Fruit fly (Drosophila melanogaster): ENCODE measurements around the gene ArgRS.

The ArgRS gene

DNA sequence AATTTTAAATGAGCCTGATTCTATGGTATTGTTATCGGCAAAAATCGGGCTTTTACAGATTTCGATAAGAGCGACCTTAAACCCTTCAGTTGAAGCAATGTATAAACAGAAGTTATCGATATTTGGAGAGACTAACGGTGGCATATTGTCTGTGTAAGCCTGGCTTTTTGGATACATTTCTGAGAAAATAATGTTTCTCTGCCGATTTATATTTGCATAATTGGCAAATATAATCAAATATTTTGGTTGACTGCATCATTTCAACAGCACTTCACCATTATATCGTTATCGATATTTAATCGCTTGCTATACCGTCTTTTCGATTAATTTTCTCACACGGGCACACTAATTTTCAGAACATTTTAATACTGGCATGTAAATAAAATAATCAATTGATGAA lies 25.9 kb upstream of the ArgRS start, which contains the start of gene CG16952 (continued):
- no peak for TF ChIP-seq onecut (GFP tag; IDR thresholded peaks at IDR 0.05)
- peak; percentile 10 for TF ChIP-seq Hmr (GFP tag; optimal IDR thresholded peaks at IDR 0.05)
- TF ChIP-seq CG17802 (tag; optimal IDR thresholded peaks at IDR 0.05), result peak; percentile 31
- no peak for TF ChIP-seq caup (GFP tag; optimal IDR thresholded peaks at IDR 0.05; ENCODE audit: severe bottlenecking)
- TF ChIP-seq scrt (GFP tag; optimal IDR thresholded peaks at IDR 0.05), result no peak
- TF ChIP-seq bcd (GFP tag; optimal IDR thresholded peaks at IDR 0.05), result no peak
- peak; percentile 4 for TF ChIP-seq CG10147 (GFP tag; optimal IDR thresholded peaks at IDR 0.05)
- no peak for TF ChIP-seq ci (GFP tag; IDR thresholded peaks at IDR 0.05)
- TF ChIP-seq NC2α (GFP tag; optimal IDR thresholded peaks at IDR 0.05), result no peak
- peak; percentile 91 for TF ChIP-seq sna (GFP tag; IDR thresholded peaks at IDR 0.05; ENCODE audit: partially characterized antibody)
- TF ChIP-seq pita (GFP tag; optimal IDR thresholded peaks at IDR 0.05), result no peak
- TF ChIP-seq CG33213 (GFP tag; optimal IDR thresholded peaks at IDR 0.05), result peak; percentile 3
- TF ChIP-seq CG8944 (GFP tag; optimal IDR thresholded peaks at IDR 0.05), result no peak
- peak; percentile 6 for TF ChIP-seq CG12391 (tag; optimal IDR thresholded peaks at IDR 0.05)
- TF ChIP-seq CG12071 (GFP tag; optimal IDR thresholded peaks at IDR 0.05), result no peak
- peak; percentile 47 for TF ChIP-seq CG10267 (tag; optimal IDR thresholded peaks at IDR 0.05)
- TF ChIP-seq CG16813 (GFP tag; IDR thresholded peaks at IDR 0.05; ENCODE audit: partially characterized antibody), result peak; percentile 93
- TF ChIP-seq CG8290 (GFP tag; optimal IDR thresholded peaks at IDR 0.05), result peak; percentile 49
- no peak for TF ChIP-seq CG8290 (tag; optimal IDR thresholded peaks at IDR 0.05)
- TF ChIP-seq CG8765 (GFP tag; IDR thresholded peaks at IDR 0.05), result no peak
- no peak for TF ChIP-seq CG18011 (GFP tag; optimal IDR thresholded peaks at IDR 0.05)
- no peak for TF ChIP-seq CG32532 (GFP tag; IDR thresholded peaks at IDR 0.05)
- TF ChIP-seq fd96Cb (tag; optimal IDR thresholded peaks at IDR 0.05), result no peak
- peak; percentile 2 for TF ChIP-seq sd (tag; optimal IDR thresholded peaks at IDR 0.05)
- TF ChIP-seq crp (GFP tag; optimal IDR thresholded peaks at IDR 0.05), result peak in 1 of 2 experiments; percentile 41
- TF ChIP-seq crc (GFP tag; optimal IDR thresholded peaks at IDR 0.05), result no peak
- TF ChIP-seq CG1024 (GFP tag; IDR thresholded peaks at IDR 0.05), result no peak
- peak; percentile 53 for TF ChIP-seq CoRest (tag; optimal IDR thresholded peaks at IDR 0.05)
- TF ChIP-seq Gug (GFP tag; IDR thresholded peaks at IDR 0.05), result no peak
- no peak for TF ChIP-seq vvl (GFP tag; IDR thresholded peaks at IDR 0.05)
- no peak for TF ChIP-seq Oaz (GFP tag; IDR thresholded peaks at IDR 0.05)
- no peak for TF ChIP-seq CG7271 (tag; optimal IDR thresholded peaks at IDR 0.05)
- TF ChIP-seq CG15601 (tag; optimal IDR thresholded peaks at IDR 0.05), result peak; percentile 16
- no peak for TF ChIP-seq CG6683 (GFP tag; optimal IDR thresholded peaks at IDR 0.05)
- peak; percentile 83 for TF ChIP-seq Sry-δ (GFP tag; optimal IDR thresholded peaks at IDR 0.05)
- no peak for TF ChIP-seq exex (tag; optimal IDR thresholded peaks at IDR 0.05)
- TF ChIP-seq CG14441 (GFP tag; IDR thresholded peaks at IDR 0.05), result no peak
- TF ChIP-seq NC2β (GFP tag; optimal IDR thresholded peaks at IDR 0.05), result peak; percentile 14
- TF ChIP-seq dm (GFP tag; optimal IDR thresholded peaks at IDR 0.05), result no peak
- no peak for TF ChIP-seq Meics (GFP tag; optimal IDR thresholded peaks at IDR 0.05)
- TF ChIP-seq CG1603 (tag; optimal IDR thresholded peaks at IDR 0.05), result peak; percentile 58
- no peak for TF ChIP-seq ham (GFP tag; IDR thresholded peaks at IDR 0.05)
- peak; percentile 57 for TF ChIP-seq CG12659 (GFP tag; optimal IDR thresholded peaks at IDR 0.05)
- peak; percentile 84; the same call in 1 of the 2 replicates for TF ChIP-seq amos (GFP tag; IDR thresholded peaks at IDR 0.05; ENCODE audit: partially characterized antibody)
- peak; percentile 51 for TF ChIP-seq Myb (GFP tag; optimal IDR thresholded peaks at IDR 0.05)
- TF ChIP-seq CG9797 (GFP tag; optimal IDR thresholded peaks at IDR 0.05), result peak; percentile 63
- peak; percentile 70 for TF ChIP-seq bbx (GFP tag; IDR thresholded peaks at IDR 0.05; ENCODE audit: partially characterized antibody)
- TF ChIP-seq mld (GFP tag; IDR thresholded peaks at IDR 0.05; ENCODE audit: partially characterized antibody), result peak; percentile 62; the same call in 1 of the 3 replicates
- no peak for TF ChIP-seq jumu (GFP tag; optimal IDR thresholded peaks at IDR 0.05)
- peak; percentile 61 for TF ChIP-seq nmo (GFP tag; optimal IDR thresholded peaks at IDR 0.05)
